Worm (Caenorhabditis elegans): ENCODE results near the gene K11H12.6.

Gene K11H12.6

ce11 chrIV:658497-659177, 8.5 kb upstream of the K11H12.6 start:
- peak; percentile 6 for TF ChIP-seq elt-2 (tag; optimal IDR thresholded peaks at IDR 0.05)
- peak; percentile 28 for TF ChIP-seq pha-4 (tag; optimal IDR thresholded peaks at IDR 0.05)
- no peak for TF ChIP-seq mdl-1 (tag; optimal IDR thresholded peaks at IDR 0.05)
- TF ChIP-seq snpc-4 (tag; optimal IDR thresholded peaks at IDR 0.05) = no peak

DNA sequence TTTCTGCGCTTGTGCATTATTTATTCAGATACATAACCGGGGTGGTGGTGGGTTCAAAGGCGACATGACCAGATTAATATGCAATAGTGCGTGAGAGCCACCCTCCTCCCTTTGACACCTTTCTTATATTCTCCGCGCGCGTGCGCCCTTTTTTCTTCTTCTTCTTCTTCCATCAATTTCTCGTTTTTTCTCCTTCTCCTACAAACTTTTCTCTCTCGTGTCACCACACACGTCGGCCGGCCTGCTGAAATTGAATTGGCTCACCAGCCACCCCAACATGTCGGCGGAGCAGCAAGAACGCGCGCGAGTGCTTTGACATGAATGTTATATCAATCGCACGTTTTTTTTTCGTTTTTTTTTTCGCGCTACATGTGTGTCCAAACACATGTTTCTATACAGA, 7.5 kb upstream of the K11H12.6 start:
- no peak for TF ChIP-seq unc-39 (tag; optimal IDR thresholded peaks at IDR 0.05)
- TF ChIP-seq nhr-43 (tag; optimal IDR thresholded peaks at IDR 0.05; ENCODE audit: poor library complexity, severe bottlenecking) = no peak
- TF ChIP-seq hmg-11 (tag; optimal IDR thresholded peaks at IDR 0.05) = peak; percentile 64
- TF ChIP-seq aly-2 (tag; optimal IDR thresholded peaks at IDR 0.05) = no peak
- TF ChIP-seq nfya-1 (tag; optimal IDR thresholded peaks at IDR 0.05; ENCODE audit: insufficient read depth) = peak; percentile 5

DNA sequence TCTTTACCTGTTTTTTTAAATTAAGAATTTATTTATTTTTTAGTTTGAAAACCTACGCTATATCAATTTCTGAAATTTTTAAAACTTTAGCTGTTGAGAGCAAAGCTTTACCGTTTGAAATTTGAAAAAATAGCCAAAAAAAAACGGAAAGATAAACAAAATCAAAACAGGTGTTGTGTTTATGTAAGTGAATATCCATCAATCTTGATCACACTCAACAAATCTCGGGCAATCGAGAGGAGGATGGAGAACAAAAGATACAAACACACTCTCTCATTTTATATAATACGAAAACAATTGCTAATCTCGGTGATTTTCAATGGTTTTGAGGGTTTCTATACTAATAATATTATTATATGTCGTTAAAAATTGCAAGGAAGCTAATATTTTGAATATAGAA, 5.5 kb upstream of the K11H12.6 start:
- no peak for TF ChIP-seq lin-15B (tag; optimal IDR thresholded peaks at IDR 0.05)

ce11 chrIV:664122-664521, 3.0 kb upstream of the K11H12.6 start:
- TF ChIP-seq ceh-9 (tag; optimal IDR thresholded peaks at IDR 0.05) (no peak), hmg-11 (tag; optimal IDR thresholded peaks at IDR 0.05) (peak; percentile 49), lin-39 (tag; optimal IDR thresholded peaks at IDR 0.05) (peak; percentile 30), unc-39 (tag; optimal IDR thresholded peaks at IDR 0.05) (no peak), nhr-25 (tag; optimal IDR thresholded peaks at IDR 0.05) (peak; percentile 63), unc-62 (GFP tag; optimal IDR thresholded peaks at IDR 0.05) (peak; percentile 76), snpc-4 (tag; optimal IDR thresholded peaks at IDR 0.05) (peak; percentile 18), egl-27 (tag; optimal IDR thresholded peaks at IDR 0.05) (peak; percentile 7), ceh-28 (tag; optimal IDR thresholded peaks at IDR 0.05) (peak; percentile 23), ZK546.5 (tag; optimal IDR thresholded peaks at IDR 0.05) (no peak), lsy-12 (tag; optimal IDR thresholded peaks at IDR 0.05) (no peak)

DNA sequence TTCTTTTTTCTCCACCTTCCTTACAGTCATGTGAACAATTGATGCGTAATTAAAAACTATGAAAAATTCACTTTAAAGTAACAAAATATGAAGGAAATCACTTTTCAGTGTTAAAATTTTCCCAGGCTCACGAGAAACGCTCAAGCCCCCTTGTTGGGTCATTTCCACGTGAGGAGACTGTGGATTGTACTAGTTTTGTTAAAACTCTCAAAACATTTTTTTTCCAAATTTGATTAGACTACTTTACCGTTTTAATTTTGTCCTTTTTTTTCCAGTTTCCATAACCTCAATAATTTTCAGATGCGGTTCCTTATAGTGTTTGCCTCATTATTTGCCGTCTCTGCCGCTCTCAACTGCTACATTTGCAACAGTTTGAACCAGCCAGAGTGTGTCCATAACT, 1.9 kb upstream of the K11H12.6 start, which contains the start of gene K11H12.7:
TSS of gene K11H12.7 (plus strand) at position 301 of the 400 bp plus-strand sequence.
- TF ChIP-seq ama-1 (optimal IDR thresholded peaks at IDR 0.05) (no peak), lin-15B (tag; optimal IDR thresholded peaks at IDR 0.05) (no peak), R02D3.7 (tag; optimal IDR thresholded peaks at IDR 0.05) (no peak), ceh-9 (tag; optimal IDR thresholded peaks at IDR 0.05) (no peak), lsy-12 (tag; optimal IDR thresholded peaks at IDR 0.05) (no peak), ztf-4 (tag; optimal IDR thresholded peaks at IDR 0.05) (no peak), elt-3 (tag; optimal IDR thresholded peaks at IDR 0.05) (no peak), egl-5 (tag; optimal IDR thresholded peaks at IDR 0.05) (no peak), ztf-11 (tag; optimal IDR thresholded peaks at IDR 0.05) (no peak), zag-1 (tag; optimal IDR thresholded peaks at IDR 0.05) (no peak)

DNA sequence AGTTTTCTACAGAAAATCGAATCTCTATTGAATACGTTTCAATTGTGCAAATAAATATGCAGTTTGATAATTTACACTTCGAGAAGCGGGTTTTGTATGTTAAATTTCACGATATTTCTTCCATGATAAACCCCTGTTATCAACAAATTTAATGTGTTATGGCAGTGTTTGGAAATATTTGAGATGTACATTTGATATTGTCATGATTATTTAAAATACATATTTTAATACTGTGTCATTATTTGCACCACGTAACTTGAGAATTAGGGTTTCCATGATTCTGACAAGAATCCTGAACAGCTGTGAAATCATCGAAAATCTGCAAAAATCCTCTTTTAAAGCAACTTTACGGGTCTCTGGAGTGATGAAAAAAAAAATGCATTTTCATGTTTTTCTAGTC, 3.4 kb downstream of the K11H12.6 start, which contains the start of gene K11H12.11:
TSS of gene K11H12.11 (minus strand) at position 101 of the 400 bp plus-strand sequence.
- no peak for TF ChIP-seq unc-39 (tag; optimal IDR thresholded peaks at IDR 0.05)
- TF ChIP-seq lsy-12 (tag; optimal IDR thresholded peaks at IDR 0.05) = no peak
- no peak for TF ChIP-seq pha-4 (tag; optimal IDR thresholded peaks at IDR 0.05)
- TF ChIP-seq elt-2 (tag; optimal IDR thresholded peaks at IDR 0.05) = no peak
- TF ChIP-seq aly-2 (tag; optimal IDR thresholded peaks at IDR 0.05) = no peak
- TF ChIP-seq elt-3 (tag; optimal IDR thresholded peaks at IDR 0.05) = no peak
- no peak for TF ChIP-seq ceh-28 (tag; optimal IDR thresholded peaks at IDR 0.05)
- no peak for TF ChIP-seq jun-1 (tag; optimal IDR thresholded peaks at IDR 0.05)
- no peak for TF ChIP-seq tbx-2 (tag; optimal IDR thresholded peaks at IDR 0.05)
- TF ChIP-seq hmg-11 (tag; optimal IDR thresholded peaks at IDR 0.05) = no peak
- TF ChIP-seq nhr-43 (tag; optimal IDR thresholded peaks at IDR 0.05; ENCODE audit: poor library complexity, severe bottlenecking) = no peak
- TF ChIP-seq skn-1 (tag; optimal IDR thresholded peaks at IDR 0.05) = no peak
- TF ChIP-seq lin-15B (tag; optimal IDR thresholded peaks at IDR 0.05) = no peak
- no peak for TF ChIP-seq nhr-12 (tag; optimal IDR thresholded peaks at IDR 0.05)
- no peak for TF ChIP-seq ztf-4 (tag; optimal IDR thresholded peaks at IDR 0.05)
